In the genomic region with DNA sequence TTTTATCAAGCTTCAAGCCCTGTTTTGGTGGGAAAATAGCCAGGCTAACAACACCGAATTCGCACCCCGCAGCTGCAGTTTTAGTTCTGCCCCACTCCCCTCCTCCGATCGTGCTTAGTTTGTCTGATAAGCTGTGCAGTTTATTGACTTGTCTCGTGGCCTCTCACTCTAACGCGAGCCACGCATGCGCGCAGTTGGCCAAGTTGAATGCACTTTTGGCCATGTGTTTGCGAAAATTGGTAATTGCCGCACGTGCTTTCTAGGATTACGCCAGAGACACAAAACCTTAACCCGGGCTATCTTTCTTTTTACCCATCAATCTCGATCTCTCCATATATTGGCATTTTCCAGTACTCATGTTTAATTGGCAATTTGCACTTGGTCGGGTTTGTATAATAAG, we compare ENCODE assay signal across 2 fruit fly cellular contexts.
A peak's percentile ranks its signal among the peaks of the same experiment; 100 is the strongest.
TF ChIP-seq lines count a peak whose summit lies in the region.

No protein-coding gene starts in this region.

- TF ChIP-seq CTCF in whole organism, embryonic (GFP tag; optimal IDR thresholded peaks at IDR 0.05; lab: Kevin White, UChicago), result no peak

TF ChIP-seq in whole organism, embryonic, 481 proteins besides CTCF, POLR2A, EP300 and RAD21:
- TF ChIP-seq CG7987 (GFP tag; optimal IDR thresholded peaks at IDR 0.05; lab: Kevin White, UChicago) (no peak), sens (GFP tag; lab: Kevin White, UChicago) (peak; percentile 30), Sin3A (optimal IDR thresholded peaks at IDR 0.05; lab: Kevin White, UChicago) (no peak), crol (GFP tag; IDR thresholded peaks at IDR 0.05; lab: Robert Waterston, UW) (peak; percentile 45; the same call in 1 of the 2 replicates), GATAe (GFP tag; conservative IDR thresholded peaks at IDR 0.05; lab: Robert Waterston, UW) (no peak), Med (GFP tag; lab: Kevin White, UChicago) (peak; percentile 22), dmrt99B (tag; optimal IDR thresholded peaks at IDR 0.05; lab: Kevin White, UChicago) (no peak)

TF ChIP-seq in whole organism, pupa, 21 proteins besides CTCF, POLR2A, EP300 and RAD21:
- TF ChIP-seq CG12605 (GFP tag; IDR thresholded peaks at IDR 0.05; lab: Robert Waterston, UW) (no peak), CG14655 (GFP tag; optimal IDR thresholded peaks at IDR 0.05; lab: Kevin White, UChicago) (no peak), Snoo (tag; optimal IDR thresholded peaks at IDR 0.05; lab: Kevin White, UChicago) (no peak), CG17806 (tag; optimal IDR thresholded peaks at IDR 0.05; lab: Kevin White, UChicago) (no peak), CG34367 (tag; optimal IDR thresholded peaks at IDR 0.05; lab: Kevin White, UChicago) (no peak), EcR (GFP tag; optimal IDR thresholded peaks at IDR 0.05; lab: Kevin White, UChicago) (peak; percentile 62), CG10348 (GFP tag; IDR thresholded peaks at IDR 0.05; lab: Robert Waterston, UW) (no peak), CG4496 (GFP tag; IDR thresholded peaks at IDR 0.05; lab: Robert Waterston, UW) (0 out of 3 replicates have a peak, but pooled peaks have one; percentile 27), CG13204 (GFP tag; optimal IDR thresholded peaks at IDR 0.05; lab: Kevin White, UChicago) (no peak)
